Worm (Caenorhabditis elegans) whole organism, L1 larva: Measurements from ENCODE around the gene sdc-3.
A peak's percentile ranks its signal among the peaks of the same experiment; 100 is the strongest.
"Not testable (repeated sequence)": the region's sequence is repeated elsewhere in the genome, so short reads cannot be mapped to it uniquely, and the experiment has no call there.

Source experiments
- F16B12.6 ChIP-seq: fragments of 150-350 bp; optimal IDR thresholded peaks from 2 replicates; lab custom pipeline; 2014; ENCODE audit warnings: missing biosample characterization, missing genetic modification characterization
- alr-1 ChIP-seq: fragments of 200-800 bp; sonication (Bioruptor generic); optimal IDR thresholded peaks from 2 replicates; lab custom pipeline; 2018; ENCODE audit warnings: borderline replicate concordance, mild to moderate bottlenecking, missing genetic modification characterization, missing compliant biosample characterization
- aly-2 ChIP-seq: fragments of 150-350 bp; optimal IDR thresholded peaks from 2 replicates; lab custom pipeline; 2014; ENCODE audit warnings: missing biosample characterization, missing genetic modification characterization
- ama-1 ChIP-seq: fragments of 150-350 bp; optimal IDR thresholded peaks from 2 replicates; lab custom pipeline; 2014
- ceh-88 ChIP-seq: fragments of 200-800 bp; sonication (Bioruptor generic); IDR thresholded peaks from 2 replicates; pipeline ENCODE4 v1.3.6; 2022; ENCODE audit warnings: missing genetic modification characterization, missing compliant biosample characterization
- dpl-1 ChIP-seq, 3 experiments: fragments of 150-350 bp in 2 of 3; sonication (generic microtip) in 1 of 3; optimal IDR thresholded peaks; 2 replicates each; lab custom pipeline; 2014 to 2017; ENCODE audit warnings: missing biosample characterization in 3 of 3, missing genetic modification characterization in 3 of 3, missing genetic modification reagents in 3 of 3
- efl-3 ChIP-seq: fragments of 200-800 bp; sonication (Bioruptor generic); optimal IDR thresholded peaks from 2 replicates; lab custom pipeline; 2018; ENCODE audit warnings: mild to moderate bottlenecking, missing genetic modification characterization, missing compliant biosample characterization
- egl-27 ChIP-seq, 2 experiments: fragments of 150-350 bp in 1 of 2; sonication (generic microtip); optimal IDR thresholded peaks; 3 replicates each; lab custom pipeline; 2017 to 2018; ENCODE audit warnings: missing biosample characterization in 2 of 2, missing genetic modification characterization in 2 of 2, missing genetic modification reagents in 2 of 2
- elt-3 ChIP-seq, 6 experiments: fragments of 150-350 bp in 1 of 6; sonication (generic microtip); optimal IDR thresholded peaks; 2 replicates each; lab custom pipeline; 2017 to 2018; ENCODE audit warnings: missing biosample characterization in 6 of 6, missing genetic modification characterization in 6 of 6, inconsistent platforms in 1 of 6
- fkh-4 ChIP-seq: sonication (generic microtip); optimal IDR thresholded peaks from 2 replicates; lab custom pipeline; 2016; ENCODE audit warnings: missing compliant biosample characterization, missing genetic modification characterization, borderline replicate concordance
- grh-1 ChIP-seq: fragments of 200-800 bp; sonication (Bioruptor generic); IDR thresholded peaks from 2 replicates; pipeline ENCODE4 v1.3.6; 2022; ENCODE audit warnings: missing genetic modification reagents, missing genetic modification characterization, missing compliant biosample characterization
- hlh-17 ChIP-seq: fragments of 200-800 bp; sonication (Bioruptor generic); optimal IDR thresholded peaks from 2 replicates; lab custom pipeline; 2018; ENCODE audit warnings: missing genetic modification characterization, mild to moderate bottlenecking, missing compliant biosample characterization, moderate library complexity, borderline replicate concordance
- hlh-4 ChIP-seq: sonication (generic microtip); optimal IDR thresholded peaks from 2 replicates; lab custom pipeline; 2016; ENCODE audit warnings: mild to moderate bottlenecking, missing genetic modification characterization, missing compliant biosample characterization
- isw-1 ChIP-seq: fragments of 200-800 bp; sonication (Bioruptor generic); IDR thresholded peaks from 2 replicates; pipeline ENCODE4 v1.3.6; 2022; ENCODE audit warnings: missing genetic modification characterization, missing compliant biosample characterization
- jun-1 ChIP-seq: fragments of 150-350 bp; optimal IDR thresholded peaks from 2 replicates; lab custom pipeline; 2014; ENCODE audit warnings: missing biosample characterization, missing genetic modification reagents, missing genetic modification characterization
- lin-13 ChIP-seq: fragments of 150-350 bp; optimal IDR thresholded peaks from 2 replicates; lab custom pipeline; 2014; ENCODE audit warnings: missing biosample characterization, missing genetic modification reagents, missing genetic modification characterization
- lin-35 ChIP-seq, 2 experiments: fragments of 150-350 bp; optimal IDR thresholded peaks; 2 replicates each; lab custom pipeline; 2014; ENCODE audit warnings: missing biosample characterization in 2 of 2, missing genetic modification characterization in 2 of 2, missing genetic modification reagents in 2 of 2
- lir-3 ChIP-seq: sonication (generic microtip); optimal IDR thresholded peaks from 2 replicates; lab custom pipeline; 2016; ENCODE audit warnings: mild to moderate bottlenecking, missing genetic modification characterization, moderate library complexity, missing compliant biosample characterization; ENCODE audit not compliant: poor library complexity
- lsy-2 ChIP-seq, 2 experiments: fragments of 150-350 bp; optimal IDR thresholded peaks; 2 replicates each; lab custom pipeline; 2014; ENCODE audit warnings: missing biosample characterization in 2 of 2, missing genetic modification characterization in 2 of 2
- mdl-1 ChIP-seq, 2 experiments: fragments of 150-350 bp; optimal IDR thresholded peaks; 2 replicates each; lab custom pipeline; 2014 to 2017; ENCODE audit warnings: missing biosample characterization in 2 of 2, missing genetic modification characterization in 2 of 2, inconsistent platforms in 1 of 2
- mef-2 ChIP-seq: fragments of 150-350 bp; optimal IDR thresholded peaks from 2 replicates; lab custom pipeline; 2014; ENCODE audit warnings: missing biosample characterization, missing genetic modification characterization
- nhr-11 ChIP-seq: fragments of 150-350 bp; optimal IDR thresholded peaks from 2 replicates; lab custom pipeline; 2014; ENCODE audit warnings: missing biosample characterization, missing genetic modification characterization
- nhr-12 ChIP-seq: sonication (generic microtip); optimal IDR thresholded peaks from 2 replicates; lab custom pipeline; 2017; ENCODE audit warnings: missing biosample characterization, missing genetic modification characterization
- nhr-19 ChIP-seq: fragments of 200-800 bp; sonication (Bioruptor generic); conservative IDR thresholded peaks from 2 replicates; pipeline ENCODE4 v1.3.6; 2022; ENCODE audit warnings: missing genetic modification characterization, missing compliant biosample characterization
- nhr-20 ChIP-seq: sonication (generic microtip); optimal IDR thresholded peaks from 2 replicates; lab custom pipeline; 2016; ENCODE audit warnings: mild to moderate bottlenecking, missing genetic modification characterization, missing compliant biosample characterization
- nhr-237 ChIP-seq: fragments of 150-350 bp; optimal IDR thresholded peaks from 2 replicates; lab custom pipeline; 2014; ENCODE audit warnings: missing biosample characterization, missing genetic modification characterization
- nhr-71 ChIP-seq: sonication (generic microtip); optimal IDR thresholded peaks from 2 replicates; lab custom pipeline; 2016; ENCODE audit warnings: mild to moderate bottlenecking, missing genetic modification characterization, moderate library complexity, missing compliant biosample characterization
- nhr-76 ChIP-seq: sonication (generic microtip); optimal IDR thresholded peaks from 2 replicates; lab custom pipeline; 2017; ENCODE audit warnings: missing biosample characterization, missing genetic modification characterization
- nhr-85 ChIP-seq: sonication (generic microtip); peaks from one replicate; lab custom pipeline; 2016; ENCODE audit warnings: missing genetic modification characterization, inconsistent platforms, missing compliant biosample characterization
- nhr-90 ChIP-seq: sonication (generic microtip); optimal IDR thresholded peaks from 2 replicates; lab custom pipeline; 2016; ENCODE audit warnings: mild to moderate bottlenecking, missing genetic modification characterization, missing compliant biosample characterization; ENCODE audit not compliant: poor library complexity
- pag-3 ChIP-seq: sonication (generic microtip); optimal IDR thresholded peaks from 2 replicates; lab custom pipeline; 2017; ENCODE audit warnings: missing genetic modification characterization, mild to moderate bottlenecking, missing compliant biosample characterization, antibody characterized with exemption, borderline replicate concordance; ENCODE audit not compliant: insufficient read depth
- pqm-1 ChIP-seq: sonication (generic microtip); optimal IDR thresholded peaks from 3 replicates; lab custom pipeline; 2017; ENCODE audit warnings: missing biosample characterization, missing genetic modification characterization
- rnt-1 ChIP-seq: sonication (generic microtip); optimal IDR thresholded peaks from 2 replicates; lab custom pipeline; 2016; ENCODE audit warnings: mild to moderate bottlenecking, missing genetic modification characterization, moderate library complexity, missing compliant biosample characterization
- skn-1 ChIP-seq: fragments of 150-350 bp; optimal IDR thresholded peaks from 2 replicates; lab custom pipeline; 2014; ENCODE audit warnings: missing biosample characterization, missing genetic modification characterization
- sptf-1 ChIP-seq: fragments of 150-350 bp; optimal IDR thresholded peaks from 2 replicates; lab custom pipeline; 2014; ENCODE audit warnings: missing biosample characterization, missing genetic modification characterization
- sup-37 ChIP-seq: fragments of 200-800 bp; sonication (Bioruptor generic); optimal IDR thresholded peaks from 2 replicates; lab custom pipeline; 2018; ENCODE audit warnings: mild to moderate bottlenecking, missing genetic modification characterization, missing compliant biosample characterization
- tbx-2 ChIP-seq: sonication (generic microtip); optimal IDR thresholded peaks from 2 replicates; lab custom pipeline; 2016; ENCODE audit warnings: missing genetic modification characterization, missing compliant biosample characterization
- unc-30 ChIP-seq: sonication (generic microtip); optimal IDR thresholded peaks from 2 replicates; lab custom pipeline; 2017; ENCODE audit warnings: missing biosample characterization, missing genetic modification characterization
- unc-98 ChIP-seq: fragments of 200-800 bp; sonication (Bioruptor generic); IDR thresholded peaks from 2 replicates; pipeline ENCODE4 v1.3.6; 2022; ENCODE audit warnings: missing genetic modification characterization, missing compliant biosample characterization
- zag-1 ChIP-seq: fragments of 150-350 bp; optimal IDR thresholded peaks from 2 replicates; lab custom pipeline; 2014; ENCODE audit warnings: missing biosample characterization, missing genetic modification characterization
- ztf-11 ChIP-seq, 2 experiments: sonication (generic microtip); optimal IDR thresholded peaks; 2 replicates each; lab custom pipeline; 2016 to 2017; ENCODE audit warnings: missing genetic modification characterization in 2 of 2, missing biosample characterization in 1 of 2, missing compliant biosample characterization in 1 of 2
- ztf-4 ChIP-seq: fragments of 150-350 bp; optimal IDR thresholded peaks from 2 replicates; lab custom pipeline; 2014; ENCODE audit warnings: missing biosample characterization, missing genetic modification characterization

The sdc-3 gene

ce11 chrV:15054733-15055132 lies 6.7 kb upstream of the sdc-3 start:
- TF ChIP-seq mdl-1 (tag; optimal IDR thresholded peaks at IDR 0.05; lab: Kevin White, UChicago) (no peak), tbx-2 (tag; lab: Kevin White, UChicago) (no peak), F16B12.6 (tag; lab: Kevin White, UChicago) (no peak), lin-13 (GFP tag; lab: Kevin White, UChicago) (no peak), nhr-237 (tag; lab: Kevin White, UChicago) (no peak), grh-1 (no peak), efl-3 (GFP tag; lab: Kevin White, UChicago) (no peak), sup-37 (GFP tag; lab: Kevin White, UChicago) (no peak), lir-3 (tag; lab: Kevin White, UChicago) (no peak), unc-98 (GFP tag; lab: Robert Waterston, UW) (no peak), unc-30 (tag; lab: Kevin White, UChicago) (no peak), zag-1 (no peak)
- TF ChIP-seq, all 84 proteins: peak for 0

- TF ChIP-seq hlh-17 = no peak
- TF ChIP-seq nhr-85 (tag; lab: Kevin White, UChicago) = no peak
- no peak for TF ChIP-seq nhr-237 (tag; lab: Kevin White, UChicago)
- TF ChIP-seq mdl-1 (tag; optimal IDR thresholded peaks at IDR 0.05; lab: Kevin White, UChicago) = no peak
- TF ChIP-seq hlh-4 (tag; lab: Kevin White, UChicago) = no peak
- no peak for TF ChIP-seq nhr-76 (tag; lab: Kevin White, UChicago)
- TF ChIP-seq isw-1 = no peak
- no peak for TF ChIP-seq nhr-71 (tag; lab: Kevin White, UChicago)
- no peak for TF ChIP-seq nhr-20
- TF ChIP-seq nhr-90 = no peak
- TF ChIP-seq nhr-12 (tag; lab: Kevin White, UChicago) = no peak
- TF ChIP-seq jun-1 = no peak
- TF ChIP-seq unc-30 (tag; lab: Kevin White, UChicago) = no peak
- no peak for TF ChIP-seq efl-3 (GFP tag; lab: Kevin White, UChicago)
- no peak for TF ChIP-seq grh-1
- TF ChIP-seq ama-1 (lab: Kevin White, UChicago) = no peak
- TF ChIP-seq nhr-11 (tag; lab: Kevin White, UChicago) = no peak
Measured at ce11 chrV:15052368-15052767, 4.4 kb upstream of the sdc-3 start, which contains the start of the genes fbxa-82 and C25D7.5. Gene fbxa-82 (minus strand): TSS chrV:15052530. Gene C25D7.5 (plus strand): TSS chrV:15052650.

- TF ChIP-seq sptf-1 = no peak
- TF ChIP-seq pag-3 (tag; lab: Kevin White, UChicago) = no peak
Measured at ce11 chrV:15051720-15052119, 3.7 kb upstream of the sdc-3 start.

ce11 chrV:15036769-15037168 lies 11.2 kb downstream of the sdc-3 start, which contains the start of gene melo-3:
Gene melo-3 (minus strand): TSS chrV:15036869.
- TF ChIP-seq elt-3 (tag; optimal IDR thresholded peaks at IDR 0.05; lab: Kevin White, UChicago); mef-2; pqm-1 (tag; lab: Kevin White, UChicago): not testable (repeated sequence)

- TF ChIP-seq nhr-90; elt-3 (tag; optimal IDR thresholded peaks at IDR 0.05; lab: Kevin White, UChicago); fkh-4 (tag; lab: Kevin White, UChicago): not testable (repeated sequence)
Measured at ce11 chrV:15031373-15031772, 16.6 kb downstream of the sdc-3 start, which contains the start of gene cng-1. Gene cng-1 (minus strand): TSS chrV:15031473.

- TF ChIP-seq dpl-1 (GFP tag; optimal IDR thresholded peaks at IDR 0.05; lab: Kevin White, UChicago) = peak in 1 of 3 experiments; percentile 12
- no peak for TF ChIP-seq aly-2
- no peak for TF ChIP-seq skn-1 (tag; lab: Kevin White, UChicago)
- TF ChIP-seq ztf-11 (tag; optimal IDR thresholded peaks at IDR 0.05; lab: Kevin White, UChicago) = no peak
- TF ChIP-seq egl-27 (tag; optimal IDR thresholded peaks at IDR 0.05; lab: Kevin White, UChicago) = no peak
- TF ChIP-seq ceh-88 = no peak
- TF ChIP-seq lin-35 (GFP tag; optimal IDR thresholded peaks at IDR 0.05; lab: Kevin White, UChicago) = peak in 1 of 2 experiments; percentile 7
- no peak for TF ChIP-seq lsy-2 (tag; optimal IDR thresholded peaks at IDR 0.05; lab: Kevin White, UChicago)
- TF ChIP-seq alr-1 (tag; lab: Kevin White, UChicago) = no peak
- peak; percentile 69 for TF ChIP-seq nhr-19 (GFP tag; lab: Robert Waterston, UW)
- peak; percentile 22 for TF ChIP-seq rnt-1 (tag; lab: Kevin White, UChicago)
- TF ChIP-seq ztf-4 = no peak
- TF ChIP-seq mdl-1 (tag; optimal IDR thresholded peaks at IDR 0.05; lab: Kevin White, UChicago) = no peak
Measured at ce11 chrV:15028896-15029519, 19.0 kb downstream of the sdc-3 start, which contains the start of gene F14H8.8. Gene F14H8.8 (plus strand): TSS chrV:15029469.
